Fruit fly (Drosophila melanogaster): ENCODE results near the gene CG34263.

The CG34263 gene

dm6 chr3L:257618-258475 lies 7.9 kb downstream of the CG34263 start, which contains the start of the genes DIP2 and wac (continued):
- TF ChIP-seq Ada2b (GFP tag; IDR thresholded peaks at IDR 0.05), result peak; percentile 64; the same call in 1 of the 2 replicates
- TF ChIP-seq bowl (GFP tag; IDR thresholded peaks at IDR 0.05), result no peak
- TF ChIP-seq luna (GFP tag; optimal IDR thresholded peaks at IDR 0.05), result peak; percentile 27
- peak; percentile 87 for TF ChIP-seq Opbp (GFP tag; IDR thresholded peaks at IDR 0.05; ENCODE audit: partially characterized antibody)
- peak; percentile 91 for TF ChIP-seq CG33213 (GFP tag; optimal IDR thresholded peaks at IDR 0.05)
- TF ChIP-seq Bgb (GFP tag; IDR thresholded peaks at IDR 0.05; ENCODE audit: partially characterized antibody), result peak; percentile 91
- peak; percentile 49 for TF ChIP-seq CG5953 (GFP tag; IDR thresholded peaks at IDR 0.05)
- 0 out of 3 replicates have a peak, but pooled peaks have one; percentile 17 for TF ChIP-seq B-H1 (GFP tag; IDR thresholded peaks at IDR 0.05)
- no peak for TF ChIP-seq dan (GFP tag; IDR thresholded peaks at IDR 0.05)
- peak; percentile 53 for TF ChIP-seq pb (GFP tag; optimal IDR thresholded peaks at IDR 0.05)
- peak; percentile 45; the same call in 1 of the 2 replicates for TF ChIP-seq esg (GFP tag; conservative IDR thresholded peaks at IDR 0.05)
- TF ChIP-seq CG6765 (GFP tag; optimal IDR thresholded peaks at IDR 0.05), result peak; percentile 42
- peak; percentile 67 for TF ChIP-seq crc (GFP tag; optimal IDR thresholded peaks at IDR 0.05)
- peak; percentile 19; the same call in 1 of the 3 replicates for TF ChIP-seq CG14050 (GFP tag; IDR thresholded peaks at IDR 0.05)
- peak; percentile 49 for TF ChIP-seq cato (GFP tag; optimal IDR thresholded peaks at IDR 0.05; ENCODE audit: borderline replicate concordance)
- no peak for TF ChIP-seq CG5180 (GFP tag; optimal IDR thresholded peaks at IDR 0.05)
- TF ChIP-seq CG10543 (GFP tag; optimal IDR thresholded peaks at IDR 0.05), result peak; percentile 78
- peak; percentile 75 for TF ChIP-seq CG9876 (GFP tag; optimal IDR thresholded peaks at IDR 0.05)
- TF ChIP-seq CG12942 (GFP tag; optimal IDR thresholded peaks at IDR 0.05), result peak; percentile 82
- peak; percentile 76 for TF ChIP-seq p53 (GFP tag; optimal IDR thresholded peaks at IDR 0.05)
- TF ChIP-seq CG12219 (GFP tag; optimal IDR thresholded peaks at IDR 0.05), result peak; percentile 21
- no peak; the same call in 1 of the 2 replicates for TF ChIP-seq CG31441 (GFP tag; IDR thresholded peaks at IDR 0.05)
- no peak for TF ChIP-seq D (optimal IDR thresholded peaks at IDR 0.05)
- TF ChIP-seq D (GFP tag; optimal IDR thresholded peaks at IDR 0.05), result peak; percentile 59
- TF ChIP-seq CG31388 (GFP tag; optimal IDR thresholded peaks at IDR 0.05), result no peak
- TF ChIP-seq CG12071 (GFP tag; optimal IDR thresholded peaks at IDR 0.05), result no peak
- TF ChIP-seq Dbx (GFP tag; IDR thresholded peaks at IDR 0.05), result peak; percentile 83
- TF ChIP-seq C15 (GFP tag; IDR thresholded peaks at IDR 0.05), result no peak
- TF ChIP-seq CG11695 (GFP tag; IDR thresholded peaks at IDR 0.05), result no peak
- TF ChIP-seq vnd (GFP tag; IDR thresholded peaks at IDR 0.05; ENCODE audit: partially characterized antibody), result peak; percentile 84
- TF ChIP-seq zfh1 (GFP tag; IDR thresholded peaks at IDR 0.05), result peak; percentile 85
- peak; percentile 74 for TF ChIP-seq CG1603 (tag; optimal IDR thresholded peaks at IDR 0.05)
- TF ChIP-seq NC2β (GFP tag; optimal IDR thresholded peaks at IDR 0.05), result peak; percentile 77
- TF ChIP-seq croc (GFP tag; conservative IDR thresholded peaks at IDR 0.05), result no peak
- TF ChIP-seq stc (GFP tag; IDR thresholded peaks at IDR 0.05), result peak; percentile 45
- TF ChIP-seq CG10462 (GFP tag; optimal IDR thresholded peaks at IDR 0.05), result peak; percentile 41
- TF ChIP-seq kni (GFP tag; optimal IDR thresholded peaks at IDR 0.05), result peak; percentile 71
- peak; percentile 28 for TF ChIP-seq CG11723 (GFP tag; optimal IDR thresholded peaks at IDR 0.05)
- no peak for TF ChIP-seq jigr1 (GFP tag; IDR thresholded peaks at IDR 0.05)
- TF ChIP-seq nerfin-1 (tag; optimal IDR thresholded peaks at IDR 0.05), result peak; percentile 54
- peak; percentile 84 for TF ChIP-seq YL-1 (GFP tag; optimal IDR thresholded peaks at IDR 0.05)
- TF ChIP-seq lab (GFP tag; optimal IDR thresholded peaks at IDR 0.05), result no peak
- TF ChIP-seq CG10565 (GFP tag; optimal IDR thresholded peaks at IDR 0.05), result no peak
- peak; percentile 68 for TF ChIP-seq row (GFP tag; IDR thresholded peaks at IDR 0.05)
- no peak for TF ChIP-seq Ravus (GFP tag; IDR thresholded peaks at IDR 0.05)
- TF ChIP-seq Rx (GFP tag; IDR thresholded peaks at IDR 0.05), result peak; percentile 34
- peak; percentile 84 for TF ChIP-seq CG34376 (GFP tag; optimal IDR thresholded peaks at IDR 0.05)
- peak; percentile 51 for TF ChIP-seq MESR4 (GFP tag; optimal IDR thresholded peaks at IDR 0.05)
- no peak for TF ChIP-seq ro (GFP tag; IDR thresholded peaks at IDR 0.05)

Data from whole organism, embryonic.